Worm (Caenorhabditis elegans): ENCODE results near the gene ZK930.7.
A peak's percentile ranks its signal among the peaks of the same experiment; 100 is the strongest.

Gene ZK930.7

ce11 chrII:11915770-11916554 lies 1.6 kb downstream of the ZK930.7 start, which contains the start of the genes vps-15 and hmg-12:
Gene vps-15, minus strand, starts transcription at chrII:11915852.
Gene hmg-12, plus strand, starts transcription at chrII:11916513.
- TF ChIP-seq unc-130 (GFP tag; optimal IDR thresholded peaks at IDR 0.05) (peak; percentile 18), nhr-102 (tag; optimal IDR thresholded peaks at IDR 0.05) (no peak), daf-16 (GFP tag; optimal IDR thresholded peaks at IDR 0.05) (no peak), daf-16 (tag; optimal IDR thresholded peaks at IDR 0.05) (peak; percentile 7), rbr-2 (tag; optimal IDR thresholded peaks at IDR 0.05) (no peak), R02D3.7 (tag; optimal IDR thresholded peaks at IDR 0.05) (no peak), F49E8.2 (tag; optimal IDR thresholded peaks at IDR 0.05; ENCODE audit: borderline replicate concordance) (no peak), spr-1 (tag; optimal IDR thresholded peaks at IDR 0.05) (no peak), nhr-77 (tag; optimal IDR thresholded peaks at IDR 0.05) (no peak), dve-1 (tag; optimal IDR thresholded peaks at IDR 0.05; ENCODE audit: insufficient read depth) (no peak), pqm-1 (tag; optimal IDR thresholded peaks at IDR 0.05) (no peak), lin-39 (tag; optimal IDR thresholded peaks at IDR 0.05) (no peak), Y48G9A.11 (GFP tag; IDR thresholded peaks at IDR 0.05) (no peak), gei-8 (GFP tag; optimal IDR thresholded peaks at IDR 0.05) (no peak), lsy-2 (tag; optimal IDR thresholded peaks at IDR 0.05) (peak in 1 of 2 experiments; percentile 95), aly-2 (tag; optimal IDR thresholded peaks at IDR 0.05) (no peak), ZK546.5 (tag; optimal IDR thresholded peaks at IDR 0.05) (peak in 1 of 2 experiments; percentile 61), zip-2 (tag; optimal IDR thresholded peaks at IDR 0.05) (no peak), mdl-1 (tag; optimal IDR thresholded peaks at IDR 0.05) (no peak), F44E2.7 (GFP tag; IDR thresholded peaks at IDR 0.05) (no peak), ztf-11 (tag; optimal IDR thresholded peaks at IDR 0.05) (no peak), ceh-62 (tag; optimal IDR thresholded peaks at IDR 0.05) (no peak), lin-13 (GFP tag; optimal IDR thresholded peaks at IDR 0.05) (no peak), T20F7.1 (GFP tag; optimal IDR thresholded peaks at IDR 0.05) (no peak), duxl-1 (tag; optimal IDR thresholded peaks at IDR 0.05; ENCODE audit: poor library complexity) (no peak), hmg-1.1 (GFP tag; IDR thresholded peaks at IDR 0.05) (no peak), ceh-32 (tag; optimal IDR thresholded peaks at IDR 0.05; ENCODE audit: poor library complexity) (no peak), snpc-1.2 (GFP tag; IDR thresholded peaks at IDR 0.05) (no peak), dmd-6 (GFP tag; IDR thresholded peaks at IDR 0.05) (no peak), nhr-111 (GFP tag; optimal IDR thresholded peaks at IDR 0.05) (no peak), sdz-12 (GFP tag; optimal IDR thresholded peaks at IDR 0.05) (no peak), hlh-30 (tag; optimal IDR thresholded peaks at IDR 0.05; ENCODE audit: insufficient read depth) (peak; percentile 26), F10B5.3 (tag; optimal IDR thresholded peaks at IDR 0.05) (no peak), nhr-25 (tag; optimal IDR thresholded peaks at IDR 0.05; ENCODE audit: borderline replicate concordance, insufficient read depth) (no peak), saeg-2 (GFP tag; IDR thresholded peaks at IDR 0.05) (no peak), ZK337.2 (GFP tag; IDR thresholded peaks at IDR 0.05) (no peak), ztf-7 (tag; optimal IDR thresholded peaks at IDR 0.05) (peak; percentile 9), mdt-29 (GFP tag; IDR thresholded peaks at IDR 0.05) (no peak), mep-1 (tag; optimal IDR thresholded peaks at IDR 0.05) (no peak), hlh-11 (tag; optimal IDR thresholded peaks at IDR 0.05) (no peak), hif-1 (tag; optimal IDR thresholded peaks at IDR 0.05) (no peak), ceh-20 (GFP tag; IDR thresholded peaks at IDR 0.05) (no peak), spr-3 (GFP tag; optimal IDR thresholded peaks at IDR 0.05) (no peak), zag-1 (tag; optimal IDR thresholded peaks at IDR 0.05) (no peak), ceh-82 (tag; optimal IDR thresholded peaks at IDR 0.05) (no peak), egl-43 (GFP tag; IDR thresholded peaks at IDR 0.05) (no peak), lin-38 (GFP tag; IDR thresholded peaks at IDR 0.05) (no peak), nhr-42 (GFP tag; IDR thresholded peaks at IDR 0.05) (no peak), mes-2 (tag; optimal IDR thresholded peaks at IDR 0.05; ENCODE audit: poor library complexity, severe bottlenecking) (peak; percentile 73), egl-27 (tag; optimal IDR thresholded peaks at IDR 0.05) (no peak)

All from whole organism, L4 larva.